Fruit fly (Drosophila melanogaster): ENCODE results near the gene CG32262.

CG32262 gene

dm6 chr3L:3802677-3803076 lies 7.3 kb downstream of the CG32262 start (continued):
- TF ChIP-seq CG8478 (optimal IDR thresholded peaks at IDR 0.05) (no peak), CG4820 (GFP tag; optimal IDR thresholded peaks at IDR 0.05) (peak; percentile 37), CG18476 (GFP tag; optimal IDR thresholded peaks at IDR 0.05) (peak; percentile 23), dysf (GFP tag; IDR thresholded peaks at IDR 0.05) (peak; percentile 88), Poxn (GFP tag; IDR thresholded peaks at IDR 0.05) (peak; percentile 49; the same call in 1 of the 2 replicates), Nf-YA (GFP tag; IDR thresholded peaks at IDR 0.05) (peak; percentile 42; the same call in 1 of the 2 replicates), Abd-B (GFP tag; optimal IDR thresholded peaks at IDR 0.05) (peak; percentile 60), Hey (tag; optimal IDR thresholded peaks at IDR 0.05) (peak; percentile 69), E2f2 (GFP tag; IDR thresholded peaks at IDR 0.05) (peak; percentile 57), ftz-f1 (GFP tag; optimal IDR thresholded peaks at IDR 0.05) (no peak), slou (GFP tag; optimal IDR thresholded peaks at IDR 0.05) (peak; percentile 45), CG1603 (tag; optimal IDR thresholded peaks at IDR 0.05) (peak; percentile 56), CG2129 (GFP tag; IDR thresholded peaks at IDR 0.05; ENCODE audit: partially characterized antibody) (no peak), hbn (GFP tag; IDR thresholded peaks at IDR 0.05; ENCODE audit: partially characterized antibody) (no peak), CG6654 (GFP tag; optimal IDR thresholded peaks at IDR 0.05) (no peak), CG6683 (GFP tag; optimal IDR thresholded peaks at IDR 0.05) (peak; percentile 40), CG10543 (GFP tag; optimal IDR thresholded peaks at IDR 0.05) (peak; percentile 92), chm (GFP tag; IDR thresholded peaks at IDR 0.05) (peak; percentile 66; the same call in 1 of the 2 replicates), nom (GFP tag; optimal IDR thresholded peaks at IDR 0.05) (no peak), Gug (GFP tag; IDR thresholded peaks at IDR 0.05) (peak; percentile 79; the same call in 3 of the 4 replicates), stwl (tag; optimal IDR thresholded peaks at IDR 0.05) (no peak), CG13894 (tag; optimal IDR thresholded peaks at IDR 0.05) (peak; percentile 90), sd (tag; optimal IDR thresholded peaks at IDR 0.05) (peak; percentile 53), run (tag; optimal IDR thresholded peaks at IDR 0.05) (no peak), cad (GFP tag; optimal IDR thresholded peaks at IDR 0.05) (no peak), Mes4 (GFP tag; optimal IDR thresholded peaks at IDR 0.05) (peak; percentile 54), CoRest (tag; optimal IDR thresholded peaks at IDR 0.05) (peak; percentile 71), chn (GFP tag; optimal IDR thresholded peaks at IDR 0.05) (peak; percentile 58), nmo (GFP tag; optimal IDR thresholded peaks at IDR 0.05) (peak; percentile 62), Chrac-16 (GFP tag; optimal IDR thresholded peaks at IDR 0.05) (peak; percentile 56), pzg (GFP tag; optimal IDR thresholded peaks at IDR 0.05) (peak; percentile 5), tna (GFP tag; IDR thresholded peaks at IDR 0.05; ENCODE audit: partially characterized antibody) (no peak), hkb (optimal IDR thresholded peaks at IDR 0.05) (no peak), hkb (GFP tag; IDR thresholded peaks at IDR 0.05) (peak; percentile 87), CG15073 (GFP tag; optimal IDR thresholded peaks at IDR 0.05) (no peak), ind (GFP tag; optimal IDR thresholded peaks at IDR 0.05) (peak; percentile 61), CG1233 (GFP tag; optimal IDR thresholded peaks at IDR 0.05) (peak; percentile 67), CG6813 (GFP tag; optimal IDR thresholded peaks at IDR 0.05) (peak; percentile 64), wor (GFP tag; IDR thresholded peaks at IDR 0.05) (peak; percentile 42), CG4360 (GFP tag; IDR thresholded peaks at IDR 0.05) (0 out of 2 replicates have a peak, but pooled peaks have one; percentile 16), D19A (tag; optimal IDR thresholded peaks at IDR 0.05) (peak; percentile 18), CG4424 (GFP tag; optimal IDR thresholded peaks at IDR 0.05) (peak; percentile 58), CG7271 (tag; optimal IDR thresholded peaks at IDR 0.05) (no peak), ttk (GFP tag; IDR thresholded peaks at IDR 0.05) (peak; percentile 57), CG18011 (GFP tag; optimal IDR thresholded peaks at IDR 0.05) (peak; percentile 54), CG32772 (GFP tag; IDR thresholded peaks at IDR 0.05) (peak; percentile 53; the same call in 1 of the 2 replicates), dati (GFP tag; IDR thresholded peaks at IDR 0.05) (0 out of 2 replicates have a peak, but pooled peaks have one; percentile 8), ham (GFP tag; IDR thresholded peaks at IDR 0.05) (no peak), fd64A (GFP tag; optimal IDR thresholded peaks at IDR 0.05) (no peak), HLH54F (GFP tag; optimal IDR thresholded peaks at IDR 0.05) (peak; percentile 79), Drgx (GFP tag; IDR thresholded peaks at IDR 0.05) (peak; percentile 64)
